Fruit fly (Drosophila melanogaster) whole organism, prepupa: ENCODE results near the gene stwl.

Experiments used
- Blimp-1 ChIP-seq: fragments of 200-800 bp; sonication (Bioruptor generic); optimal IDR thresholded peaks from 3 replicates; lab custom pipeline; 2017; ENCODE audit warnings: missing biosample characterization, missing genetic modification characterization, mild to moderate bottlenecking, moderate library complexity, missing genetic modification reagents
- CG10631 ChIP-seq: fragments of 200-800 bp; sonication (Bioruptor generic); optimal IDR thresholded peaks from 2 replicates; lab custom pipeline; 2016; ENCODE audit warnings: missing biosample characterization, missing genetic modification characterization
- CG10669 ChIP-seq: fragments of 200-800 bp; sonication (Bioruptor generic); optimal IDR thresholded peaks from 3 replicates; lab custom pipeline; 2018; ENCODE audit warnings: missing biosample characterization, mild to moderate bottlenecking, missing genetic modification characterization, moderate library complexity
- CG15336 ChIP-seq: fragments of 200-800 bp; sonication (Bioruptor generic); IDR thresholded peaks from 2 replicates; pipeline ENCODE4 v1.3.6; 2022; ENCODE audit warnings: missing biosample characterization, missing genetic modification characterization
- CG16779 ChIP-seq: fragments of 200-800 bp; sonication (Bioruptor generic); optimal IDR thresholded peaks from 3 replicates; lab custom pipeline; 2017; ENCODE audit warnings: missing biosample characterization, mild to moderate bottlenecking, missing genetic modification characterization
- CG3032 ChIP-seq: fragments of 200-800 bp; optimal IDR thresholded peaks from 2 replicates; lab custom pipeline; 2019; ENCODE audit warnings: missing biosample characterization, mild to moderate bottlenecking, missing genetic modification characterization, moderate library complexity
- CG31627 ChIP-seq: fragments of 200-800 bp; sonication (Bioruptor generic); optimal IDR thresholded peaks from 3 replicates; lab custom pipeline; 2016; ENCODE audit warnings: missing biosample characterization, missing genetic modification characterization
- CG3919 ChIP-seq: fragments of 200-800 bp; sonication (Bioruptor generic); optimal IDR thresholded peaks from 3 replicates; lab custom pipeline; 2016; ENCODE audit warnings: missing biosample characterization, missing genetic modification characterization
- CG4318 ChIP-seq: fragments of 200-800 bp; sonication (Bioruptor generic); optimal IDR thresholded peaks from 3 replicates; lab custom pipeline; 2017; ENCODE audit warnings: missing biosample characterization, mild to moderate bottlenecking, missing genetic modification characterization
- CG6163 ChIP-seq: fragments of 200-800 bp; sonication (Bioruptor generic); IDR thresholded peaks from 3 replicates; pipeline ENCODE4 v1.3.6; 2022; ENCODE audit warnings: missing biosample characterization, missing genetic modification characterization
- CG6276 ChIP-seq: fragments of 200-800 bp; sonication (Bioruptor generic); optimal IDR thresholded peaks from 2 replicates; lab custom pipeline; 2017; ENCODE audit warnings: missing biosample characterization, mild to moderate bottlenecking, missing genetic modification characterization
- CG6792 ChIP-seq: fragments of 200-800 bp; sonication (Bioruptor generic); optimal IDR thresholded peaks from 3 replicates; lab custom pipeline; 2016; ENCODE audit warnings: missing biosample characterization, missing genetic modification characterization
- CG6808 ChIP-seq: fragments of 200-800 bp; sonication (Bioruptor generic); optimal IDR thresholded peaks from 3 replicates; lab custom pipeline; 2017; ENCODE audit warnings: missing biosample characterization, missing genetic modification characterization, mild to moderate bottlenecking, moderate library complexity, missing genetic modification reagents
- CG7368 ChIP-seq: fragments of 200-800 bp; sonication (Bioruptor generic); optimal IDR thresholded peaks from 3 replicates; lab custom pipeline; 2016; ENCODE audit warnings: missing biosample characterization, missing genetic modification characterization
- CG8319 ChIP-seq: fragments of 200-800 bp; sonication (Bioruptor generic); optimal IDR thresholded peaks from 3 replicates; lab custom pipeline; 2016; ENCODE audit warnings: missing biosample characterization, missing genetic modification characterization
- CG8632 ChIP-seq: fragments of 200-800 bp; sonication (Bioruptor generic); optimal IDR thresholded peaks from 3 replicates; lab custom pipeline; 2016; ENCODE audit warnings: missing biosample characterization, missing genetic modification characterization
- CG9139 ChIP-seq: fragments of 200-800 bp; sonication (Bioruptor generic); optimal IDR thresholded peaks from 3 replicates; lab custom pipeline; 2017; ENCODE audit warnings: missing biosample characterization, mild to moderate bottlenecking, missing genetic modification characterization
- Eip75B ChIP-seq: fragments of 200-800 bp; sonication (Bioruptor generic); optimal IDR thresholded peaks from 3 replicates; lab custom pipeline; 2016; ENCODE audit warnings: missing biosample characterization, missing genetic modification characterization
- Eip93F ChIP-seq: fragments of 200-800 bp; sonication (Bioruptor generic); optimal IDR thresholded peaks from 2 replicates; lab custom pipeline; 2016; ENCODE audit warnings: missing biosample characterization, mild to moderate bottlenecking, missing genetic modification characterization
- Ets21C ChIP-seq: fragments of 200-800 bp; sonication (Bioruptor generic); optimal IDR thresholded peaks from 3 replicates; lab custom pipeline; 2016; ENCODE audit warnings: missing biosample characterization, missing genetic modification characterization
- Ets96B ChIP-seq: fragments of 200-800 bp; optimal IDR thresholded peaks from 2 replicates; lab custom pipeline; 2019; ENCODE audit warnings: missing biosample characterization, mild to moderate bottlenecking, missing genetic modification characterization, moderate library complexity
- Gug ChIP-seq: fragments of 200-800 bp; sonication (Bioruptor generic); IDR thresholded peaks from 2 replicates; pipeline ENCODE4 v1.3.6; 2022; ENCODE audit warnings: missing biosample characterization, missing genetic modification characterization
- Hr38 ChIP-seq: sonication (Bioruptor generic); optimal IDR thresholded peaks from 2 replicates; lab custom pipeline; 2016; ENCODE audit warnings: missing biosample characterization, missing genetic modification characterization
- Hr39 ChIP-seq: fragments of 200-800 bp; sonication (Bioruptor generic); optimal IDR thresholded peaks from 2 replicates; lab custom pipeline; 2016; ENCODE audit warnings: missing biosample characterization, missing genetic modification characterization
- Met ChIP-seq: fragments of 200-800 bp; sonication (Bioruptor generic); optimal IDR thresholded peaks from 3 replicates; lab custom pipeline; 2016; ENCODE audit warnings: missing biosample characterization, missing genetic modification characterization
- OdsH ChIP-seq: fragments of 200-800 bp; sonication (Bioruptor generic); optimal IDR thresholded peaks from 3 replicates; lab custom pipeline; 2016; ENCODE audit warnings: missing biosample characterization, missing genetic modification characterization
- Smox ChIP-seq: fragments of 200-800 bp; sonication (Bioruptor generic); optimal IDR thresholded peaks from 3 replicates; lab custom pipeline; 2016; ENCODE audit warnings: missing biosample characterization, missing genetic modification characterization
- Sox102F ChIP-seq: fragments of 200-800 bp; sonication (Bioruptor generic); optimal IDR thresholded peaks from 2 replicates; lab custom pipeline; 2016; ENCODE audit warnings: missing biosample characterization, mild to moderate bottlenecking, missing genetic modification characterization
- Sox14 ChIP-seq: fragments of 200-800 bp; sonication (Bioruptor generic); optimal IDR thresholded peaks from 3 replicates; lab custom pipeline; 2016; ENCODE audit warnings: missing biosample characterization, missing genetic modification characterization
- Sox15 ChIP-seq: fragments of 200-800 bp; sonication (Bioruptor generic); optimal IDR thresholded peaks from 3 replicates; lab custom pipeline; 2016; ENCODE audit warnings: missing biosample characterization, missing genetic modification characterization
- achi ChIP-seq: fragments of 200-800 bp; sonication (Bioruptor generic); optimal IDR thresholded peaks from 3 replicates; lab custom pipeline; 2016; ENCODE audit warnings: missing biosample characterization, missing genetic modification characterization
- cyc ChIP-seq: fragments of 200-800 bp; sonication (Bioruptor generic); optimal IDR thresholded peaks from 3 replicates; lab custom pipeline; 2016; ENCODE audit warnings: missing biosample characterization, missing genetic modification characterization
- dac ChIP-seq: fragments of 200-800 bp; sonication (Bioruptor generic); optimal IDR thresholded peaks from 2 replicates; lab custom pipeline; 2017; ENCODE audit warnings: missing biosample characterization, mild to moderate bottlenecking, missing genetic modification characterization
- dsx ChIP-seq: fragments of 200-800 bp; optimal IDR thresholded peaks from 3 replicates; lab custom pipeline; 2019; ENCODE audit warnings: missing biosample characterization, mild to moderate bottlenecking, missing genetic modification characterization, moderate library complexity; ENCODE audit not compliant: poor library complexity, severe bottlenecking
- eg ChIP-seq: fragments of 200-800 bp; sonication (Bioruptor generic); IDR thresholded peaks from 3 replicates; pipeline ENCODE4 v1.3.6; 2022; ENCODE audit warnings: missing biosample characterization, missing genetic modification characterization
- esn ChIP-seq: fragments of 200-800 bp; sonication (Bioruptor generic); optimal IDR thresholded peaks from 2 replicates; lab custom pipeline; 2016; ENCODE audit warnings: missing biosample characterization, mild to moderate bottlenecking, missing genetic modification characterization, moderate library complexity
- fd85E ChIP-seq: fragments of 200-800 bp; sonication (Bioruptor generic); optimal IDR thresholded peaks from 3 replicates; lab custom pipeline; 2016; ENCODE audit warnings: missing biosample characterization, missing genetic modification characterization
- fkh ChIP-seq: fragments of 200-800 bp; sonication (Bioruptor generic); optimal IDR thresholded peaks from 3 replicates; lab custom pipeline; 2017; ENCODE audit warnings: missing biosample characterization, mild to moderate bottlenecking, missing genetic modification characterization, moderate library complexity
- lz ChIP-seq: fragments of 200-800 bp; sonication (Bioruptor generic); optimal IDR thresholded peaks from 3 replicates; lab custom pipeline; 2016; ENCODE audit warnings: missing biosample characterization, missing genetic modification characterization
- net ChIP-seq: fragments of 200-800 bp; sonication (Bioruptor generic); optimal IDR thresholded peaks from 3 replicates; lab custom pipeline; 2016; ENCODE audit warnings: missing biosample characterization, missing genetic modification characterization
- pdm3 ChIP-seq: fragments of 200-800 bp; sonication (Bioruptor generic); optimal IDR thresholded peaks from 3 replicates; lab custom pipeline; 2016; ENCODE audit warnings: missing biosample characterization, missing genetic modification characterization
- salr ChIP-seq, 2 experiments: fragments of 200-800 bp; sonication (Bioruptor generic); optimal IDR thresholded peaks; 3 replicates each; lab custom pipeline; 2016 to 2018; ENCODE audit warnings: missing biosample characterization in 2 of 2, missing genetic modification characterization in 2 of 2, mild to moderate bottlenecking in 1 of 2
- spab ChIP-seq: fragments of 200-800 bp; sonication (Bioruptor generic); optimal IDR thresholded peaks from 2 replicates; lab custom pipeline; 2017; ENCODE audit warnings: missing biosample characterization, mild to moderate bottlenecking, missing genetic modification characterization, missing genetic modification reagents
- ss ChIP-seq, 2 experiments: fragments of 200-800 bp; sonication (Bioruptor generic); optimal IDR thresholded peaks; 2 replicates in 1 of 2; 3 replicates in 1 of 2; lab custom pipeline; 2017 to 2018; ENCODE audit warnings: mild to moderate bottlenecking in 2 of 2, missing biosample characterization in 2 of 2, missing genetic modification characterization in 2 of 2, moderate library complexity in 1 of 2
- svp ChIP-seq: fragments of 200-800 bp; sonication (Bioruptor generic); peaks from one replicate; lab custom pipeline; 2016; ENCODE audit warnings: missing biosample characterization, missing genetic modification characterization
- topi ChIP-seq: fragments of 200-800 bp; sonication (Bioruptor generic); optimal IDR thresholded peaks from 3 replicates; lab custom pipeline; 2016; ENCODE audit warnings: missing biosample characterization, missing genetic modification characterization
- vri ChIP-seq: fragments of 200-800 bp; sonication (Bioruptor generic); optimal IDR thresholded peaks from 3 replicates; lab custom pipeline; 2016; ENCODE audit warnings: missing biosample characterization, mild to moderate bottlenecking, missing genetic modification characterization

stwl gene

DNA sequence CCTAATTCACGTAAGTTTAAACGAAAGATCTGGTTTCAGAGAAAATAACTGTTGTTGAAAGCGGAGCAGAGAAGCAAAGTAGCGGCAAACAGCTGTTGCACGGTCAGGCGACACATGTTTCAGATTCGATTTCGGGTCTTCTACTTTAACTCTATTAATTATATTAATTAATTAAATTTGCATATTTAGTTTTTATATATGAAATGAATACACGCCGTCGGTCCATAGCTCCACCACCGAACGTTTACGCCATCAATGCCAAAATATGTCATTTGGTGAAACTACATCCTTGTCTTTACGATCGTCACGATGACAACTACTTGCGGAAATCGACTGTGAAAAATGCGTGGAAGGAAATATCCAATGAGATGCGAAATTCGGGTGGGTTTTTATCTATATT, 1.2 kb upstream of the stwl start (continued):
- TF ChIP-seq ss (GFP tag; optimal IDR thresholded peaks at IDR 0.05; lab: Kevin White, UChicago), result peak in 1 of 2 experiments; percentile 34
- peak; percentile 6 for TF ChIP-seq Sox14 (GFP tag; lab: Kevin White, UChicago)
- TF ChIP-seq CG15336, result peak; percentile 56
- peak; percentile 60 for TF ChIP-seq Met (GFP tag; lab: Kevin White, UChicago)
- peak; percentile 57 for TF ChIP-seq CG3032
- TF ChIP-seq lz (GFP tag; lab: Kevin White, UChicago), result no peak
- TF ChIP-seq CG16779 (tag; lab: Kevin White, UChicago), result no peak
- TF ChIP-seq svp (GFP tag; lab: Kevin White, UChicago), result peak; percentile 69
- no peak for TF ChIP-seq CG8319 (GFP tag; lab: Kevin White, UChicago)
- peak; percentile 49 for TF ChIP-seq OdsH
- no peak for TF ChIP-seq fkh (GFP tag; lab: Kevin White, UChicago)
- TF ChIP-seq net (GFP tag; lab: Kevin White, UChicago), result no peak
- no peak for TF ChIP-seq Ets21C (GFP tag; lab: Kevin White, UChicago)
- no peak for TF ChIP-seq Eip93F (GFP tag; lab: Kevin White, UChicago)
- no peak for TF ChIP-seq CG3919 (GFP tag; lab: Kevin White, UChicago)

DNA sequence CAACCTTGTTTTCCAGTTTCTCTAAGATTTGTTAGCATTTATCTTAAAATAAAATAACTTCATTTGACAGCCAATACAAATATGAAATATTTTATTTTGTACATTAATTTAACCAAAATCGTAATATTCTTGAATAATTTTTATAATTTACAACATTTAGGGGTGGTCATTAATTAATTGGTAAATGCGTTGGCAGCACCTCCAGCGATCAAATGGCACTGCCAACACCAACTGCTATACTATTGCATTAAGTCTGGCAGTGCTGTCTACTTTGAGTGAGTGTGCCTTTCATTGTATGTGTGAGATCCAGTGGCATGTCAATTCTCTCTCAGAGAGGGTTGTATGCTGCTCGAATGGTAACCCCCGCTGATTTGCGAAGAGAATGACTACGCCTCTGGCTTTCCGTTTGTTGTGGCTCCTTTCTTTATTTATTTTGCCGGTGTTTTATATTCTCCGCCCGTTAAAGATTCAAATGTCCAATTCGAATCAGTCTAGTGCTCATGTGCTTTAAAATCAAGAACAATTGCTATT, 472 bp upstream of the stwl start, which contains the start of gene CG3919:
TSS of gene CG3919 (plus strand) at position 481 of the 531 bp plus-strand sequence.
- TF ChIP-seq Eip75B (GFP tag; lab: Kevin White, UChicago) (peak; percentile 69), net (GFP tag; lab: Kevin White, UChicago) (peak; percentile 66), CG16779 (tag; lab: Kevin White, UChicago) (peak; percentile 21), Eip93F (GFP tag; lab: Kevin White, UChicago) (no peak), dsx (GFP tag; lab: Kevin White, UChicago) (peak; percentile 39), eg (GFP tag; lab: Robert Waterston, UW) (peak; percentile 79), CG3919 (GFP tag; lab: Kevin White, UChicago) (peak; percentile 94), lz (GFP tag; lab: Kevin White, UChicago) (peak; percentile 79), CG3032 (peak; percentile 55), Hr38 (GFP tag; lab: Kevin White, UChicago) (peak; percentile 67), Sox102F (GFP tag; lab: Kevin White, UChicago) (peak; percentile 76), CG8632 (GFP tag; lab: Kevin White, UChicago) (peak; percentile 26), CG6792 (GFP tag; lab: Kevin White, UChicago) (peak; percentile 65), CG6163 (peak; percentile 80), vri (GFP tag; lab: Kevin White, UChicago) (peak; percentile 66), CG31627 (GFP tag; lab: Kevin White, UChicago) (peak; percentile 75), esn (peak; percentile 74), CG7368 (peak; percentile 70), Gug (GFP tag; lab: Robert Waterston, UW) (peak; percentile 33; the same call in 1 of the 2 replicates), fd85E (GFP tag; lab: Kevin White, UChicago) (peak; percentile 9), spab (GFP tag; lab: Kevin White, UChicago) (peak; percentile 27), dac (GFP tag; lab: Kevin White, UChicago) (peak; percentile 45), Ets96B (peak; percentile 55), achi (peak; percentile 60), fkh (GFP tag; lab: Kevin White, UChicago) (peak; percentile 78), Blimp-1 (GFP tag; lab: Kevin White, UChicago) (peak; percentile 25), Sox15 (GFP tag; lab: Kevin White, UChicago) (peak; percentile 26), cyc (peak; percentile 79), Hr39 (GFP tag; lab: Kevin White, UChicago) (peak; percentile 79), CG10669 (GFP tag; lab: Kevin White, UChicago) (peak; percentile 32), topi (GFP tag; lab: Kevin White, UChicago) (peak; percentile 58), Ets21C (GFP tag; lab: Kevin White, UChicago) (peak; percentile 55), ss (GFP tag; optimal IDR thresholded peaks at IDR 0.05; lab: Kevin White, UChicago) (peak; percentile 64 to 65), pdm3 (GFP tag; lab: Kevin White, UChicago) (peak; percentile 54), CG10631 (GFP tag; lab: Kevin White, UChicago) (peak; percentile 61), Sox14 (GFP tag; lab: Kevin White, UChicago) (peak; percentile 65), OdsH (peak; percentile 60), salr (GFP tag; optimal IDR thresholded peaks at IDR 0.05; lab: Kevin White, UChicago) (peak; percentile 56 to 67), CG4318 (GFP tag; lab: Kevin White, UChicago) (peak; percentile 81), CG6276 (peak; percentile 65), Smox (GFP tag; lab: Kevin White, UChicago) (peak; percentile 71), Met (GFP tag; lab: Kevin White, UChicago) (peak; percentile 74), CG9139 (GFP tag; lab: Kevin White, UChicago) (peak; percentile 27), CG6808 (GFP tag; lab: Kevin White, UChicago) (peak; percentile 68)
